Fruit fly (Drosophila melanogaster) whole organism, embryonic: ENCODE measurements around the gene Pfas.

Source experiments
- Atf3 ChIP-seq: fragments of 200-800 bp; sonication (Bioruptor generic); optimal IDR thresholded peaks from 3 replicates; lab custom pipeline; 2016; ENCODE audit warnings: missing biosample characterization, missing genetic modification characterization
- B-H1 ChIP-seq: fragments of 200-800 bp; sonication (Bioruptor generic); IDR thresholded peaks from 3 replicates; pipeline ENCODE4 v1.3.6; 2022; ENCODE audit warnings: missing biosample characterization, missing genetic modification characterization
- CG11560 ChIP-seq: fragments of 200-800 bp; sonication (Bioruptor generic); IDR thresholded peaks from 3 replicates; pipeline ENCODE4 v1.3.6; 2022; ENCODE audit warnings: missing biosample characterization, missing genetic modification characterization
- CG13424 ChIP-seq: fragments of 200-800 bp; sonication (Bioruptor generic); optimal IDR thresholded peaks from 2 replicates; lab custom pipeline; 2019; ENCODE audit warnings: missing biosample characterization, mild to moderate bottlenecking, missing genetic modification characterization, moderate library complexity
- CG13775 ChIP-seq: fragments of 200-800 bp; sonication (Bioruptor generic); optimal IDR thresholded peaks from 3 replicates; lab custom pipeline; 2017; ENCODE audit warnings: missing biosample characterization, mild to moderate bottlenecking, missing genetic modification characterization
- CG15073 ChIP-seq: fragments of 200-800 bp; sonication (Bioruptor generic); optimal IDR thresholded peaks from 2 replicates; lab custom pipeline; 2016; ENCODE audit warnings: missing biosample characterization, missing genetic modification characterization
- CG1647 ChIP-seq: fragments of 200-800 bp; sonication (Bioruptor generic); optimal IDR thresholded peaks from 3 replicates; lab custom pipeline; 2016; ENCODE audit warnings: missing biosample characterization, missing genetic modification characterization
- CG17359 ChIP-seq: fragments of 200-800 bp; sonication (Bioruptor generic); optimal IDR thresholded peaks from 3 replicates; lab custom pipeline; 2018; ENCODE audit warnings: missing biosample characterization, mild to moderate bottlenecking, missing genetic modification characterization, moderate library complexity
- CG32772 ChIP-seq: fragments of 200-800 bp; sonication (Bioruptor generic); IDR thresholded peaks from 2 replicates; pipeline ENCODE4 v1.3.6; 2022; ENCODE audit warnings: missing biosample characterization, missing genetic modification characterization
- CG4424 ChIP-seq: fragments of 200-800 bp; sonication (Bioruptor generic); optimal IDR thresholded peaks from 3 replicates; lab custom pipeline; 2016; ENCODE audit warnings: missing biosample characterization, missing genetic modification characterization
- CG4707 ChIP-seq: fragments of 200-800 bp; sonication (Bioruptor generic); optimal IDR thresholded peaks from 2 replicates; lab custom pipeline; 2018; ENCODE audit warnings: missing biosample characterization, mild to moderate bottlenecking, missing genetic modification characterization, moderate library complexity
- CG4730 ChIP-seq: fragments of 200-800 bp; sonication (Bioruptor generic); IDR thresholded peaks from 2 replicates; pipeline ENCODE4 v1.3.6; 2022; ENCODE audit warnings: missing biosample characterization, missing genetic modification characterization
- CG6654 ChIP-seq: fragments of 200-800 bp; sonication (Bioruptor generic); optimal IDR thresholded peaks from 2 replicates; lab custom pipeline; 2017; ENCODE audit warnings: missing biosample characterization, mild to moderate bottlenecking, missing genetic modification characterization
- CG7357 ChIP-seq: fragments of 200-800 bp; sonication (Bioruptor generic); IDR thresholded peaks from 3 replicates; pipeline ENCODE4 v1.3.6; 2022; ENCODE audit warnings: missing biosample characterization, missing genetic modification characterization
- CG9609 ChIP-seq: fragments of 200-800 bp; sonication (Bioruptor generic); optimal IDR thresholded peaks from 3 replicates; lab custom pipeline; 2016; ENCODE audit warnings: missing biosample characterization, missing genetic modification characterization
- CG9817 ChIP-seq: fragments of 200-800 bp; sonication (Bioruptor generic); optimal IDR thresholded peaks from 2 replicates; lab custom pipeline; 2018; ENCODE audit warnings: missing biosample characterization, mild to moderate bottlenecking, missing genetic modification characterization, moderate library complexity
- CG9876 ChIP-seq: fragments of 200-800 bp; sonication (Bioruptor generic); optimal IDR thresholded peaks from 2 replicates; lab custom pipeline; 2016; ENCODE audit warnings: missing biosample characterization, missing genetic modification characterization
- CHES-1-like ChIP-seq: fragments of 200-800 bp; sonication (Bioruptor generic); optimal IDR thresholded peaks from 2 replicates; lab custom pipeline; 2016; ENCODE audit warnings: missing biosample characterization, missing genetic modification characterization
- CkIIα-i1 ChIP-seq: fragments of 200-800 bp; sonication (Bioruptor generic); IDR thresholded peaks from 2 replicates; pipeline ENCODE4 v1.3.6; 2022; ENCODE audit warnings: missing biosample characterization, missing genetic modification characterization
- Dll ChIP-seq: fragments of 200-800 bp; sonication (Bioruptor generic); IDR thresholded peaks from 4 replicates; pipeline ENCODE4 v1.3.6; 2022; ENCODE audit warnings: missing biosample characterization, missing genetic modification characterization; ENCODE audit not compliant: partially characterized antibody
- Drgx ChIP-seq: fragments of 200-800 bp; sonication (Bioruptor generic); IDR thresholded peaks from 2 replicates; pipeline ENCODE4 v1.3.6; 2022; ENCODE audit warnings: missing biosample characterization, missing genetic modification characterization
- HmgD ChIP-seq: fragments of 200-800 bp; sonication (Bioruptor generic); optimal IDR thresholded peaks from 3 replicates; lab custom pipeline; 2016; ENCODE audit warnings: missing biosample characterization, missing genetic modification characterization
- Lim3 ChIP-seq: fragments of 200-800 bp; sonication (Bioruptor generic); IDR thresholded peaks from 2 replicates; pipeline ENCODE4 v1.3.6; 2022; ENCODE audit warnings: missing biosample characterization, missing genetic modification characterization
- Meics ChIP-seq: fragments of 200-800 bp; sonication (Bioruptor generic); optimal IDR thresholded peaks from 2 replicates; lab custom pipeline; 2017; ENCODE audit warnings: missing biosample characterization, mild to moderate bottlenecking, missing genetic modification characterization
- Mes4 ChIP-seq: fragments of 200-800 bp; sonication (Bioruptor generic); optimal IDR thresholded peaks from 2 replicates; lab custom pipeline; 2016; ENCODE audit warnings: missing biosample characterization, missing genetic modification characterization
- Myb ChIP-seq: fragments of 200-800 bp; sonication (Bioruptor generic); optimal IDR thresholded peaks from 2 replicates; lab custom pipeline; 2016; ENCODE audit warnings: missing biosample characterization, missing genetic modification characterization
- Spps ChIP-seq: fragments of 200-800 bp; sonication (Bioruptor generic); optimal IDR thresholded peaks from 2 replicates; lab custom pipeline; 2018; ENCODE audit warnings: missing biosample characterization, mild to moderate bottlenecking, missing genetic modification characterization
- Taf1 ChIP-seq: fragments of 200-800 bp; sonication (Bioruptor generic); IDR thresholded peaks from 2 replicates; pipeline ENCODE4 v1.3.6; 2022; ENCODE audit warnings: missing biosample characterization, missing genetic modification characterization
- Usf ChIP-seq: fragments of 200-800 bp; sonication (Bioruptor generic); optimal IDR thresholded peaks from 2 replicates; lab custom pipeline; 2017; ENCODE audit warnings: missing genotype, missing biosample characterization, missing genetic modification characterization
- Xbp1 ChIP-seq: fragments of 200-800 bp; sonication (Bioruptor generic); optimal IDR thresholded peaks from 3 replicates; lab custom pipeline; 2016; ENCODE audit warnings: missing biosample characterization, mild to moderate bottlenecking, missing genetic modification characterization
- ab ChIP-seq: fragments of 200-800 bp; sonication (Bioruptor generic); optimal IDR thresholded peaks from 2 replicates; lab custom pipeline; 2016; ENCODE audit warnings: missing biosample characterization, missing genetic modification characterization
- abd-A ChIP-seq: fragments of 200-800 bp; sonication (Bioruptor generic); optimal IDR thresholded peaks from 3 replicates; lab custom pipeline; 2019; ENCODE audit warnings: missing biosample characterization, mild to moderate bottlenecking, missing genetic modification characterization, moderate library complexity
- amos ChIP-seq: fragments of 200-800 bp; sonication (Bioruptor generic); IDR thresholded peaks from 2 replicates; pipeline ENCODE4 v1.3.6; 2022; ENCODE audit warnings: missing biosample characterization, missing genetic modification characterization; ENCODE audit not compliant: partially characterized antibody
- bbx ChIP-seq: fragments of 200-800 bp; sonication (Bioruptor generic); IDR thresholded peaks from 2 replicates; pipeline ENCODE4 v1.3.6; 2022; ENCODE audit warnings: missing biosample characterization, missing genetic modification characterization; ENCODE audit not compliant: partially characterized antibody
- br ChIP-seq: fragments of >200 bp; optimal IDR thresholded peaks from 2 replicates; lab custom pipeline; 2017
- cad ChIP-seq: fragments of >200 bp; optimal IDR thresholded peaks from 2 replicates; lab custom pipeline; 2017; ENCODE audit warnings: missing biosample characterization, missing genetic modification characterization
- caup ChIP-seq: fragments of 200-800 bp; sonication (Bioruptor generic); optimal IDR thresholded peaks from 3 replicates; lab custom pipeline; 2017; ENCODE audit warnings: missing biosample characterization, mild to moderate bottlenecking, missing genetic modification characterization, moderate library complexity; ENCODE audit not compliant: severe bottlenecking
- cg ChIP-seq: fragments of 200-800 bp; sonication (Bioruptor generic); optimal IDR thresholded peaks from 3 replicates; lab custom pipeline; 2019; ENCODE audit warnings: missing biosample characterization, mild to moderate bottlenecking, missing genetic modification characterization, moderate library complexity
- chinmo ChIP-seq: fragments of 200-800 bp; sonication (Bioruptor generic); IDR thresholded peaks from 4 replicates; pipeline ENCODE4 v1.3.6; 2022; ENCODE audit warnings: missing biosample characterization, missing genetic modification characterization; ENCODE audit not compliant: partially characterized antibody
- chm ChIP-seq: fragments of 200-800 bp; sonication (Bioruptor generic); IDR thresholded peaks from 2 replicates; pipeline ENCODE4 v1.3.6; 2022; ENCODE audit warnings: missing biosample characterization, missing genetic modification characterization
- dm ChIP-seq: fragments of 200-800 bp; sonication (Bioruptor generic); optimal IDR thresholded peaks from 3 replicates; lab custom pipeline; 2016; ENCODE audit warnings: missing biosample characterization, missing genetic modification characterization
- dpn ChIP-seq, 2 experiments: fragments of 200-800 bp; sonication (Bioruptor generic); optimal IDR thresholded peaks; 3 replicates each; lab custom pipeline; 2016; ENCODE audit warnings: missing biosample characterization in 2 of 2, missing genetic modification characterization in 2 of 2
- gsb ChIP-seq: fragments of 200-800 bp; sonication (Bioruptor generic); IDR thresholded peaks from 2 replicates; pipeline ENCODE4 v1.3.6; 2022; ENCODE audit warnings: missing biosample characterization, missing genetic modification characterization
- kah ChIP-seq: fragments of 200-800 bp; sonication (Bioruptor generic); optimal IDR thresholded peaks from 2 replicates; lab custom pipeline; 2018; ENCODE audit warnings: missing biosample characterization, mild to moderate bottlenecking, missing genetic modification characterization
- p53 ChIP-seq: fragments of 200-800 bp; sonication (Bioruptor generic); optimal IDR thresholded peaks from 2 replicates; lab custom pipeline; 2016; ENCODE audit warnings: missing biosample characterization, missing genetic modification characterization
- psq ChIP-seq: fragments of 200-800 bp; sonication (Bioruptor generic); optimal IDR thresholded peaks from 2 replicates; lab custom pipeline; 2017; ENCODE audit warnings: missing biosample characterization, missing genetic modification characterization
- sim ChIP-seq: fragments of 200-800 bp; sonication (Bioruptor generic); IDR thresholded peaks from 2 replicates; pipeline ENCODE4 v1.3.6; 2022; ENCODE audit warnings: missing biosample characterization, missing genetic modification characterization
- sisA ChIP-seq: fragments of 200-800 bp; sonication (Bioruptor generic); IDR thresholded peaks from 2 replicates; pipeline ENCODE4 v1.3.6; 2022; ENCODE audit warnings: missing biosample characterization, missing genetic modification characterization
- sqz ChIP-seq: fragments of 200-800 bp; sonication (Bioruptor generic); optimal IDR thresholded peaks from 3 replicates; lab custom pipeline; 2018; ENCODE audit warnings: missing biosample characterization, mild to moderate bottlenecking, missing genetic modification characterization
- sug ChIP-seq: fragments of 200-800 bp; optimal IDR thresholded peaks from 2 replicates; lab custom pipeline; 2019; ENCODE audit warnings: missing biosample characterization, mild to moderate bottlenecking, missing genetic modification characterization, moderate library complexity
- trem ChIP-seq: fragments of 200-800 bp; optimal IDR thresholded peaks from 3 replicates; lab custom pipeline; 2019; ENCODE audit warnings: missing biosample characterization, mild to moderate bottlenecking, missing genetic modification characterization, moderate library complexity
- vvl ChIP-seq: fragments of 200-800 bp; sonication (Bioruptor generic); IDR thresholded peaks from 2 replicates; pipeline ENCODE4 v1.3.6; 2022; ENCODE audit warnings: missing biosample characterization, missing genetic modification characterization
- wek ChIP-seq: fragments of 200-800 bp; sonication (Bioruptor generic); optimal IDR thresholded peaks from 3 replicates; lab custom pipeline; 2018; ENCODE audit warnings: missing biosample characterization, mild to moderate bottlenecking, missing genetic modification characterization, moderate library complexity

Gene Pfas

DNA sequence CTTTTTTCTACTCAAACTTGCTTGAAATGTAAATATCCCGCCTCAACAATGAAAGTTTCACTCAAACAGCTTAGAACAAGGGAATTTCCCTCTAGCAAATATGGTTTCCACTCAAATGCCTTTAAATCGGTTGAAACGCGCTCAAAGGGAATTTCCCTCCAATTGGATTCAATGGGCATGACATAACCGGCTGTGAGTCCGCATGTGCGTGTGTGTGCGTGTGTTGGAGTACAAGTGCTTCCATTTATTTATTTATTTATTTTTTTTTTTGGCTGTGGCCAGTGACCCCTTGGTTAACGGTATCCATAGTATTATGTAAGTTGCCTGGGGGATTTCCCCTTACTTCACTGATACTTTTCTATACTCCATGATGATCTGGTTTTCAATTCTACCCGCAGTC, 30.3 kb upstream of the Pfas start (continued):
- TF ChIP-seq ab (no peak), trem (tag; lab: Kevin White, UChicago) (no peak), Spps (tag; lab: Kevin White, UChicago) (no peak), sim (GFP tag; lab: Robert Waterston, UW) (no peak), Mes4 (GFP tag; lab: Kevin White, UChicago) (no peak), CG7357 (GFP tag; lab: Robert Waterston, UW) (no peak), CG17359 (tag; lab: Kevin White, UChicago) (no peak), CHES-1-like (no peak), gsb (no peak), HmgD (GFP tag; lab: Kevin White, UChicago) (no peak), dpn (GFP tag; optimal IDR thresholded peaks at IDR 0.05; lab: Kevin White, UChicago) (no peak), caup (no peak), psq (GFP tag; lab: Kevin White, UChicago) (no peak), chm (GFP tag; lab: Robert Waterston, UW) (peak; percentile 32; the same call in 1 of the 2 replicates), Myb (no peak), p53 (no peak), B-H1 (GFP tag; lab: Robert Waterston, UW) (no peak), br (lab: Kevin White, UChicago) (no peak), chinmo (GFP tag; lab: Robert Waterston, UW) (peak; percentile 81; the same call in 2 of the 4 replicates), CG13775 (GFP tag; lab: Kevin White, UChicago) (no peak), amos (no peak), CG6654 (no peak), Usf (GFP tag; lab: Kevin White, UChicago) (no peak), Dll (GFP tag; lab: Robert Waterston, UW) (no peak), Meics (GFP tag; lab: Kevin White, UChicago) (no peak), CG1647 (GFP tag; lab: Kevin White, UChicago) (no peak), CG9609 (GFP tag; lab: Kevin White, UChicago) (no peak), CG13424 (tag; lab: Kevin White, UChicago) (no peak), CG11560 (tag; lab: Robert Waterston, UW) (no peak), CG4707 (GFP tag; lab: Kevin White, UChicago) (no peak), abd-A (tag; lab: Kevin White, UChicago) (peak; percentile 12), CkIIα-i1 (GFP tag; lab: Robert Waterston, UW) (no peak), cg (GFP tag; lab: Kevin White, UChicago) (peak; percentile 71), sqz (GFP tag; lab: Kevin White, UChicago) (peak; percentile 90), CG9876 (GFP tag; lab: Kevin White, UChicago) (no peak), CG32772 (GFP tag; lab: Robert Waterston, UW) (no peak), Atf3 (GFP tag; lab: Kevin White, UChicago) (no peak), vvl (GFP tag; lab: Robert Waterston, UW) (0 out of 2 replicates have a peak, but pooled peaks have one; percentile 25), CG15073 (GFP tag; lab: Kevin White, UChicago) (no peak), Lim3 (no peak), dm (GFP tag; lab: Kevin White, UChicago) (no peak), CG4424 (GFP tag; lab: Kevin White, UChicago) (no peak), Drgx (GFP tag; lab: Robert Waterston, UW) (no peak), kah (GFP tag; lab: Kevin White, UChicago) (no peak), CG4730 (GFP tag; lab: Robert Waterston, UW) (no peak), Taf1 (GFP tag; lab: Robert Waterston, UW) (no peak), Xbp1 (no peak), wek (GFP tag; lab: Kevin White, UChicago) (no peak), cad (GFP tag; lab: Kevin White, UChicago) (no peak), bbx (GFP tag; lab: Robert Waterston, UW) (no peak; the same call in 1 of the 2 replicates), sug (tag; lab: Kevin White, UChicago) (no peak), sisA (no peak), CG9817 (tag; lab: Kevin White, UChicago) (no peak)
